Worm (Caenorhabditis elegans): ENCODE results near the gene Y42A5A.3.

Gene Y42A5A.3

DNA sequence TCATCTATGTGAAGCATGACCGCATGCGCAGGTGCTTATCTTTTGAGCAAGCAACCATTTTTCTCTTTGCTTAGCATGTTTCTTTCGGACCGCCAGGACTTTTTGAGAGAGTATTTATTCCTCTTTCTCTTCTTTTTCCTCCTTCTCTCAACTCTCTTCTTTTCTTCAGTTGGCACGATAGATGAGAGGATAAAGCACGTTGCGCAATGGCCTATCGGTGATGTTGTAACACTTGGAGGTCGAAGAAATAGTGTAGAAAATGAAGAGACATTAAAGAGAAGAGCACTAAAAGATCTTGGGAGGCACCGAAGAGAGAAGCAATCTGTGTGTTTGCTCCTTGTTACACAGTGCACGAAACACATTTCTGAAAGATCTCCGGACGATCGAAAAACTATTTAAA lies 12.1 kb downstream of the Y42A5A.3 start:
- TF ChIP-seq nhr-179 (tag; optimal IDR thresholded peaks at IDR 0.05) (no peak), hmg-1.2 (GFP tag; IDR thresholded peaks at IDR 0.05) (peak; percentile 45; the same call in 1 of the 2 replicates)

ce11 chrV:11082964-11083363 lies 12.8 kb downstream of the Y42A5A.3 start:
- peak; percentile 34; the same call in 1 of the 2 replicates for TF ChIP-seq madf-6 (GFP tag; IDR thresholded peaks at IDR 0.05)
- no peak for TF ChIP-seq Y67H2A.10 (GFP tag; conservative IDR thresholded peaks at IDR 0.05)
- TF ChIP-seq cebp-2 (GFP tag; IDR thresholded peaks at IDR 0.05) = no peak
- TF ChIP-seq bed-2 (GFP tag; IDR thresholded peaks at IDR 0.05) = no peak
- no peak for TF ChIP-seq xnd-1 (tag; optimal IDR thresholded peaks at IDR 0.05)
- no peak for TF ChIP-seq D2030.7 (GFP tag; IDR thresholded peaks at IDR 0.05)
- TF ChIP-seq T07F8.4 (tag; optimal IDR thresholded peaks at IDR 0.05) = no peak
- TF ChIP-seq F33H1.4 (GFP tag; IDR thresholded peaks at IDR 0.05) = peak; percentile 57; the same call in 1 of the 2 replicates
- TF ChIP-seq madf-3 (GFP tag; IDR thresholded peaks at IDR 0.05) = no peak
- TF ChIP-seq lsl-1 (GFP tag; optimal IDR thresholded peaks at IDR 0.05) = peak; percentile 77
- no peak for TF ChIP-seq bed-1 (GFP tag; IDR thresholded peaks at IDR 0.05)
- no peak for TF ChIP-seq hlh-26 (GFP tag; conservative IDR thresholded peaks at IDR 0.05)
- TF ChIP-seq nfya-1 (tag; optimal IDR thresholded peaks at IDR 0.05; ENCODE audit: borderline replicate concordance, insufficient read depth) = no peak
- no peak for TF ChIP-seq rec-8 (tag; optimal IDR thresholded peaks at IDR 0.05)

- TF ChIP-seq K11D2.4 (GFP tag; IDR thresholded peaks at IDR 0.05) = 0 out of 2 replicates have a peak, but pooled peaks have one; percentile 15
- no peak for TF ChIP-seq pbrm-1 (GFP tag; IDR thresholded peaks at IDR 0.05)
- peak; percentile 15 for TF ChIP-seq K12H6.12 (tag; optimal IDR thresholded peaks at IDR 0.05)
- TF ChIP-seq F57C9.4 (tag; optimal IDR thresholded peaks at IDR 0.05) = no peak
- peak; percentile 42 for TF ChIP-seq somi-1 (GFP tag; optimal IDR thresholded peaks at IDR 0.05)
- peak; percentile 40; the same call in 1 of the 2 replicates for TF ChIP-seq nfyb-1 (GFP tag; IDR thresholded peaks at IDR 0.05)
- no peak for TF ChIP-seq lsy-27 (tag; optimal IDR thresholded peaks at IDR 0.05; ENCODE audit: borderline replicate concordance, insufficient read depth)
- 0 out of 2 replicates have a peak, but pooled peaks have one; percentile 9 for TF ChIP-seq Y95B8A.8 (GFP tag; IDR thresholded peaks at IDR 0.05)
- TF ChIP-seq hrde-1 (tag; optimal IDR thresholded peaks at IDR 0.05; ENCODE audit: borderline replicate concordance) = no peak
- TF ChIP-seq lin-40 (tag; optimal IDR thresholded peaks at IDR 0.05) = peak; percentile 6
- no peak for TF ChIP-seq egl-44 (GFP tag; IDR thresholded peaks at IDR 0.05)
- 0 out of 2 replicates have a peak, but pooled peaks have one; percentile 44 for TF ChIP-seq C06A6.2 (GFP tag; conservative IDR thresholded peaks at IDR 0.05)
- peak; percentile 46 for TF ChIP-seq F52B5.7 (tag; optimal IDR thresholded peaks at IDR 0.05)
These were observed 13.3 kb downstream of the Y42A5A.3 start for ce11 chrV:11082475-11082874.

DNA sequence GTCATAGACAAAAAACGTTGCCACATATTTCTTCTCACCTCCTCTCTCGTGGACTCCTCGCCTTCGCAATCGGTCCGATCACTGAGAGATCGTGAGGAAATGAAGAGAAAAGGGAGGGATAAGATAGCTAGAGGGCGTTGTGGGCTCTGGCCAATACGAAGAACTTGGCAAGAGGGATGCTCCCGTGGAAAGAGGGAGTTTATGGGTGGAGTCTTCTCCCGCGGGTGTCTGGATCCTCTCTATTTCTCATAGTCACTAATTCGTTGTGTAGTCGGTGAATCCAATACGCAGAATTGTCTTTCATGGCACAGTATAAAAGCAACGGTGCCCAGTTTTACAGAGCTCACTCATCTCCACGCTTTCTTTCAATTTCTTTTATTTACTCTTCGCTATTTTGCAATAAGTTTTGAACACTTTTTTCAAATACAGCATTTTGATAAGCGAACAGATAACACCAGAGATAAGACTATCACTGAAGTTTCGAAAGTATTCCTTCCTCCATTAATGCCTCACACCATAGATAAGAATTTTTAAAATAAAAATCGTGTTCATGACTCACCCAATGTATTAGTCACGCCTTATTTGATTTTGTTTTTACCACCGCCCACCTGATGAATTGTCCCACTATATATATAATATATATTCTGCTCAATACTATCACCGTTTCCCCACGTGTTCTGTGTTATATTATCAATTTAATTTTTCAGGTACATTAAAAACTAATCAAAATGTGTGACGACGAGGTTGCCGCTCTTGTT lies 15.2 kb downstream of the Y42A5A.3 start, which contains the start of gene act-1:
TSS of gene act-1 (plus strand) at position 708 of the 758 bp plus-strand sequence.
- peak; percentile 83 for TF ChIP-seq zfh-2 (GFP tag; conservative IDR thresholded peaks at IDR 0.05)
- no peak for TF ChIP-seq unc-130 (GFP tag; optimal IDR thresholded peaks at IDR 0.05)
- TF ChIP-seq efl-1 (GFP tag; optimal IDR thresholded peaks at IDR 0.05) = no peak
- TF ChIP-seq zim-3 (tag; optimal IDR thresholded peaks at IDR 0.05) = no peak
- TF ChIP-seq attf-6 (GFP tag; IDR thresholded peaks at IDR 0.05) = no peak
- TF ChIP-seq pbrm-1 (GFP tag; IDR thresholded peaks at IDR 0.05) = 0 out of 2 replicates have a peak, but pooled peaks have one; percentile 40
- no peak for TF ChIP-seq attf-3 (GFP tag; conservative IDR thresholded peaks at IDR 0.05)
- peak; percentile 20 for TF ChIP-seq nhr-80 (tag; optimal IDR thresholded peaks at IDR 0.05)
- no peak for TF ChIP-seq Y67H2A.10 (GFP tag; conservative IDR thresholded peaks at IDR 0.05)
- peak; percentile 33; the same call in 1 of the 2 replicates for TF ChIP-seq mcd-1 (GFP tag; IDR thresholded peaks at IDR 0.05)
- no peak for TF ChIP-seq F10E7.11 (tag; optimal IDR thresholded peaks at IDR 0.05)
- TF ChIP-seq K11D2.4 (GFP tag; IDR thresholded peaks at IDR 0.05) = no peak
- TF ChIP-seq sdz-38 (tag; optimal IDR thresholded peaks at IDR 0.05) = no peak
- TF ChIP-seq mel-28 (tag; optimal IDR thresholded peaks at IDR 0.05; ENCODE audit: borderline replicate concordance) = no peak
- no peak for TF ChIP-seq dpl-1 (GFP tag; optimal IDR thresholded peaks at IDR 0.05)
- TF ChIP-seq bed-1 (GFP tag; IDR thresholded peaks at IDR 0.05) = no peak
- no peak for TF ChIP-seq F33H1.4 (GFP tag; IDR thresholded peaks at IDR 0.05)
- no peak for TF ChIP-seq cebp-1 (GFP tag; IDR thresholded peaks at IDR 0.05)
- TF ChIP-seq cebp-1 (tag; optimal IDR thresholded peaks at IDR 0.05) = peak; percentile 7
